Fruit fly (Drosophila melanogaster) whole organism, embryonic: ENCODE results near the gene CG42591.

Experiments used
- Ada2b ChIP-seq: fragments of 200-800 bp; sonication (Bioruptor generic); IDR thresholded peaks from 2 replicates; pipeline ENCODE4 v1.3.6; 2022; ENCODE audit warnings: missing biosample characterization, missing genetic modification characterization
- Atf3 ChIP-seq: fragments of 200-800 bp; sonication (Bioruptor generic); optimal IDR thresholded peaks from 3 replicates; lab custom pipeline; 2016; ENCODE audit warnings: missing biosample characterization, missing genetic modification characterization
- CG10565 ChIP-seq: fragments of 200-800 bp; sonication (Bioruptor generic); optimal IDR thresholded peaks from 3 replicates; lab custom pipeline; 2016; ENCODE audit warnings: missing biosample characterization, mild to moderate bottlenecking, missing genetic modification characterization
- CG11723 ChIP-seq: fragments of 200-800 bp; sonication (Bioruptor generic); optimal IDR thresholded peaks from 2 replicates; lab custom pipeline; 2017; ENCODE audit warnings: missing biosample characterization, mild to moderate bottlenecking, missing genetic modification characterization
- CG14965 ChIP-seq: fragments of 200-800 bp; sonication (Bioruptor generic); optimal IDR thresholded peaks from 2 replicates; lab custom pipeline; 2016; ENCODE audit warnings: missing biosample characterization, missing genetic modification characterization, borderline replicate concordance
- CG15514 ChIP-seq: fragments of 200-800 bp; sonication (Bioruptor generic); optimal IDR thresholded peaks from 3 replicates; lab custom pipeline; 2017; ENCODE audit warnings: missing biosample characterization, missing genetic modification characterization, mild to moderate bottlenecking, moderate library complexity, missing genetic modification reagents
- CG2889 ChIP-seq: fragments of 200-800 bp; sonication (Bioruptor generic); IDR thresholded peaks from 3 replicates; pipeline ENCODE4 v1.3.6; 2022; ENCODE audit warnings: missing biosample characterization, missing genetic modification characterization
- CG33213 ChIP-seq: fragments of 200-800 bp; sonication (Bioruptor generic); optimal IDR thresholded peaks from 3 replicates; lab custom pipeline; 2016; ENCODE audit warnings: missing biosample characterization, missing genetic modification characterization
- CG4328 ChIP-seq: fragments of 200-800 bp; sonication (Bioruptor generic); optimal IDR thresholded peaks from 3 replicates; lab custom pipeline; 2017; ENCODE audit warnings: missing biosample characterization, missing genetic modification reagents, missing genetic modification characterization
- CG4360 ChIP-seq: fragments of 200-800 bp; sonication (Bioruptor generic); IDR thresholded peaks from 2 replicates; pipeline ENCODE4 v1.3.6; 2022; ENCODE audit warnings: missing biosample characterization, missing genetic modification characterization
- CG8089 ChIP-seq: fragments of 200-800 bp; sonication (Bioruptor generic); optimal IDR thresholded peaks from 3 replicates; lab custom pipeline; 2016; ENCODE audit warnings: missing biosample characterization, missing genetic modification characterization
- CrebB ChIP-seq: fragments of 200-800 bp; sonication (Bioruptor generic); optimal IDR thresholded peaks from 3 replicates; lab custom pipeline; 2018; ENCODE audit warnings: missing biosample characterization, mild to moderate bottlenecking, missing genetic modification characterization
- Fer2 ChIP-seq: fragments of 200-800 bp; sonication (Bioruptor generic); optimal IDR thresholded peaks from 2 replicates; lab custom pipeline; 2018; ENCODE audit warnings: missing biosample characterization, mild to moderate bottlenecking, missing genetic modification characterization, moderate library complexity
- Hand ChIP-seq: fragments of 200-800 bp; sonication (Bioruptor generic); optimal IDR thresholded peaks from 2 replicates; lab custom pipeline; 2017; ENCODE audit warnings: mild to moderate bottlenecking, missing biosample characterization, missing genetic modification reagents, missing genetic modification characterization
- MESR4 ChIP-seq: fragments of 200-800 bp; sonication (Bioruptor generic); optimal IDR thresholded peaks from 2 replicates; lab custom pipeline; 2018; ENCODE audit warnings: missing biosample characterization, mild to moderate bottlenecking, missing genetic modification characterization, moderate library complexity
- Mes4 ChIP-seq: fragments of 200-800 bp; sonication (Bioruptor generic); optimal IDR thresholded peaks from 2 replicates; lab custom pipeline; 2016; ENCODE audit warnings: missing biosample characterization, missing genetic modification characterization
- Side ChIP-seq: fragments of 200-800 bp; sonication (Bioruptor generic); optimal IDR thresholded peaks from 2 replicates; lab custom pipeline; 2016; ENCODE audit warnings: missing biosample characterization, missing genetic modification characterization
- Sox100B ChIP-seq: fragments of 200-800 bp; sonication (Bioruptor generic); optimal IDR thresholded peaks from 3 replicates; lab custom pipeline; 2018; ENCODE audit warnings: missing biosample characterization, mild to moderate bottlenecking, missing genetic modification characterization
- Spps ChIP-seq: fragments of 200-800 bp; sonication (Bioruptor generic); optimal IDR thresholded peaks from 2 replicates; lab custom pipeline; 2018; ENCODE audit warnings: missing biosample characterization, mild to moderate bottlenecking, missing genetic modification characterization
- Stat92E ChIP-seq, 3 experiments: fragments of >200 bp in 2 of 3; fragments of 200-800 bp in 1 of 3; sonication (Bioruptor generic) in 1 of 3; optimal IDR thresholded peaks; 2 replicates each; lab custom pipeline; 2017 to 2019; ENCODE audit warnings: missing biosample characterization in 3 of 3, missing genetic modification characterization in 3 of 3, mild to moderate bottlenecking in 1 of 3, moderate library complexity in 1 of 3
- Vsx1 ChIP-seq: fragments of 200-800 bp; sonication (Bioruptor generic); optimal IDR thresholded peaks from 2 replicates; lab custom pipeline; 2017; ENCODE audit warnings: missing biosample characterization, mild to moderate bottlenecking, missing genetic modification characterization, missing genetic modification reagents
- Xrp1 ChIP-seq: fragments of 200-800 bp; sonication (Bioruptor generic); IDR thresholded peaks from 2 replicates; pipeline ENCODE4 v1.3.6; 2022; ENCODE audit warnings: missing biosample characterization, missing genetic modification characterization
- ac ChIP-seq: fragments of 200-800 bp; sonication (Bioruptor generic); optimal IDR thresholded peaks from 3 replicates; lab custom pipeline; 2017; ENCODE audit warnings: missing biosample characterization, mild to moderate bottlenecking, missing genetic modification characterization
- amos ChIP-seq: fragments of 200-800 bp; sonication (Bioruptor generic); IDR thresholded peaks from 2 replicates; pipeline ENCODE4 v1.3.6; 2022; ENCODE audit warnings: missing biosample characterization, missing genetic modification characterization; ENCODE audit not compliant: partially characterized antibody
- aop ChIP-seq: fragments of 200-800 bp; sonication (Bioruptor generic); IDR thresholded peaks from 2 replicates; pipeline ENCODE4 v1.3.6; 2022; ENCODE audit warnings: missing biosample characterization, missing genetic modification characterization
- ase ChIP-seq: fragments of 200-800 bp; sonication (Bioruptor generic); IDR thresholded peaks from 3 replicates; pipeline ENCODE4 v1.3.6; 2022; ENCODE audit warnings: missing biosample characterization, missing genetic modification characterization
- bsh ChIP-seq, 2 experiments: fragments of 200-800 bp; sonication (Bioruptor generic); optimal IDR thresholded peaks; 2 replicates each; lab custom pipeline; 2017 to 2018; ENCODE audit warnings: mild to moderate bottlenecking in 2 of 2, missing biosample characterization in 2 of 2, missing genetic modification characterization in 2 of 2, moderate library complexity in 1 of 2
- chif ChIP-seq, 2 experiments: fragments of 200-800 bp; sonication (Bioruptor generic); optimal IDR thresholded peaks; 3 replicates each; lab custom pipeline; 2016; ENCODE audit warnings: missing biosample characterization in 2 of 2, missing genetic modification characterization in 2 of 2
- da ChIP-seq: fragments of 200-800 bp; sonication (Bioruptor generic); optimal IDR thresholded peaks from 2 replicates; lab custom pipeline; 2016; ENCODE audit warnings: missing biosample characterization, missing genetic modification characterization
- dati ChIP-seq: fragments of 200-800 bp; sonication (Bioruptor generic); IDR thresholded peaks from 2 replicates; pipeline ENCODE4 v1.3.6; 2022; ENCODE audit warnings: missing biosample characterization, missing genetic modification characterization
- emc ChIP-seq: fragments of 200-800 bp; sonication (Bioruptor generic); optimal IDR thresholded peaks from 2 replicates; lab custom pipeline; 2016; ENCODE audit warnings: missing biosample characterization, missing genetic modification characterization
- esg ChIP-seq: fragments of 200-800 bp; sonication (Bioruptor generic); conservative IDR thresholded peaks from 2 replicates; pipeline ENCODE4 v1.3.6; 2022; ENCODE audit warnings: missing biosample characterization, missing genetic modification characterization
- grn ChIP-seq: fragments of 200-800 bp; sonication (Bioruptor generic); optimal IDR thresholded peaks from 3 replicates; lab custom pipeline; 2017; ENCODE audit warnings: missing biosample characterization, missing genetic modification characterization
- ham ChIP-seq: fragments of 200-800 bp; sonication (Bioruptor generic); IDR thresholded peaks from 2 replicates; pipeline ENCODE4 v1.3.6; 2022; ENCODE audit warnings: missing biosample characterization, missing genetic modification characterization
- jing ChIP-seq: fragments of 200-800 bp; sonication (Bioruptor generic); optimal IDR thresholded peaks from 2 replicates; lab custom pipeline; 2018; ENCODE audit warnings: missing biosample characterization, mild to moderate bottlenecking, missing genetic modification characterization
- jumu ChIP-seq: fragments of 200-800 bp; sonication (Bioruptor generic); optimal IDR thresholded peaks from 3 replicates; lab custom pipeline; 2016; ENCODE audit warnings: missing biosample characterization, missing genetic modification characterization
- kah ChIP-seq: fragments of 200-800 bp; sonication (Bioruptor generic); optimal IDR thresholded peaks from 2 replicates; lab custom pipeline; 2018; ENCODE audit warnings: missing biosample characterization, mild to moderate bottlenecking, missing genetic modification characterization
- otp ChIP-seq: fragments of 200-800 bp; sonication (Bioruptor generic); IDR thresholded peaks from 3 replicates; pipeline ENCODE4, ENCODE4 v1.3.6; 2022; ENCODE audit warnings: missing biosample characterization, missing genetic modification characterization
- pan ChIP-seq, 4 experiments: fragments of >200 bp in 3 of 4; fragments of 200-800 bp in 1 of 4; sonication (Bioruptor generic) in 1 of 4; optimal IDR thresholded peaks in 3 of 4; IDR thresholded peaks in 1 of 4; 2 replicates each; pipeline versions ENCODE4 v1.3.6 to Lab custom; 2017 to 2022; ENCODE audit warnings: missing biosample characterization in 2 of 4, missing genetic modification characterization in 2 of 4, mixed read lengths in 1 of 4
- pb ChIP-seq: fragments of 200-800 bp; sonication (Bioruptor generic); optimal IDR thresholded peaks from 3 replicates; lab custom pipeline; 2016; ENCODE audit warnings: missing biosample characterization, missing genetic modification characterization
- psq ChIP-seq: fragments of 200-800 bp; sonication (Bioruptor generic); optimal IDR thresholded peaks from 2 replicates; lab custom pipeline; 2017; ENCODE audit warnings: missing biosample characterization, missing genetic modification characterization
- repo ChIP-seq: fragments of 200-800 bp; sonication (Bioruptor generic); optimal IDR thresholded peaks from 2 replicates; lab custom pipeline; 2016; ENCODE audit warnings: missing biosample characterization, missing genetic modification characterization
- row ChIP-seq: fragments of 200-800 bp; sonication (Bioruptor generic); IDR thresholded peaks from 3 replicates; pipeline ENCODE4 v1.3.6; 2022; ENCODE audit warnings: missing biosample characterization, missing genetic modification characterization
- sc ChIP-seq, 3 experiments: fragments of >200 bp in 2 of 3; fragments of 200-800 bp in 1 of 3; sonication (Bioruptor generic) in 1 of 3; optimal IDR thresholded peaks; 2 replicates in 2 of 3; 3 replicates in 1 of 3; lab custom pipeline; 2017; ENCODE audit warnings: mild to moderate bottlenecking in 1 of 3, missing biosample characterization in 1 of 3, missing genetic modification characterization in 1 of 3, missing genetic modification reagents in 1 of 3
- sens ChIP-seq: fragments of 200-800 bp; sonication (Bioruptor generic); peaks from one replicate; lab custom pipeline; 2016; ENCODE audit warnings: missing biosample characterization, missing genetic modification characterization
- sisA ChIP-seq: fragments of 200-800 bp; sonication (Bioruptor generic); IDR thresholded peaks from 2 replicates; pipeline ENCODE4 v1.3.6; 2022; ENCODE audit warnings: missing biosample characterization, missing genetic modification characterization
- slp2 ChIP-seq: fragments of 200-800 bp; sonication (Bioruptor generic); optimal IDR thresholded peaks from 2 replicates; lab custom pipeline; 2016; ENCODE audit warnings: missing biosample characterization, missing genetic modification characterization
- zf30C ChIP-seq: fragments of 200-800 bp; sonication (Bioruptor generic); optimal IDR thresholded peaks from 3 replicates; lab custom pipeline; 2018; ENCODE audit warnings: missing biosample characterization, mild to moderate bottlenecking, missing genetic modification characterization

The CG42591 gene

dm6 chr3L:8115864-8116528, 46.2 kb upstream of the CG42591 start, which contains the start of the genes Arp3 and msk (continued):
- TF ChIP-seq otp (GFP tag; lab: Robert Waterston, UW) (0 out of 3 replicates have a peak, but pooled peaks have one; percentile 19), emc (GFP tag; lab: Kevin White, UChicago) (peak; percentile 83), Hand (GFP tag; lab: Kevin White, UChicago) (peak; percentile 52), ham (GFP tag; lab: Robert Waterston, UW) (no peak), ase (GFP tag; lab: Robert Waterston, UW) (peak; percentile 48; the same call in 1 of the 3 replicates), grn (GFP tag; lab: Kevin White, UChicago) (peak; percentile 16), CG33213 (GFP tag; lab: Kevin White, UChicago) (peak; percentile 85), da (peak; percentile 79), Stat92E (GFP tag; optimal IDR thresholded peaks at IDR 0.05; lab: Kevin White, UChicago) (peak in 1 of 3 experiments; percentile 59), sisA (peak; percentile 84), row (GFP tag; lab: Robert Waterston, UW) (peak; percentile 87), psq (GFP tag; lab: Kevin White, UChicago) (peak; percentile 53), Xrp1 (GFP tag; lab: Robert Waterston, UW) (peak; percentile 71), esg (GFP tag; lab: Robert Waterston, UW) (peak; percentile 47; the same call in 1 of the 2 replicates), sens (GFP tag; lab: Kevin White, UChicago) (peak; percentile 97), dati (no peak), CG15514 (GFP tag; lab: Kevin White, UChicago) (peak; percentile 89), kah (GFP tag; lab: Kevin White, UChicago) (peak; percentile 36), pan (optimal IDR thresholded peaks at IDR 0.05; lab: Kevin White, UChicago) (no peak), pan (GFP tag; optimal IDR thresholded peaks at IDR 0.05 in 1 of 2, IDR thresholded peaks at IDR 0.05 in 1 of 2) (peak in 1 of 2 experiments; percentile 54), sc (optimal IDR thresholded peaks at IDR 0.05; lab: Kevin White, UChicago) (no peak), sc (GFP tag; optimal IDR thresholded peaks at IDR 0.05; lab: Kevin White, UChicago) (peak; percentile 41), CG10565 (peak; percentile 58), repo (GFP tag; lab: Kevin White, UChicago) (peak; percentile 81), Mes4 (GFP tag; lab: Kevin White, UChicago) (peak; percentile 76), ac (GFP tag; lab: Kevin White, UChicago) (peak; percentile 13), CG14965 (GFP tag; lab: Kevin White, UChicago) (no peak), pb (peak; percentile 80), Vsx1 (GFP tag; lab: Kevin White, UChicago) (no peak), aop (no peak), Fer2 (tag; lab: Kevin White, UChicago) (peak; percentile 76), Side (peak; percentile 90), Sox100B (no peak), CG2889 (GFP tag; lab: Robert Waterston, UW) (peak; percentile 54; the same call in 2 of the 3 replicates), CG4328 (GFP tag; lab: Kevin White, UChicago) (peak; percentile 83), jing (GFP tag; lab: Kevin White, UChicago) (no peak), Spps (no peak), zf30C (no peak), CG8089 (GFP tag; lab: Kevin White, UChicago) (peak; percentile 79), slp2 (GFP tag; lab: Kevin White, UChicago) (peak; percentile 81), chif (GFP tag; optimal IDR thresholded peaks at IDR 0.05; lab: Kevin White, UChicago) (peak; percentile 76 to 87), Ada2b (peak; percentile 64), CrebB (peak; percentile 35), amos (0 out of 2 replicates have a peak, but pooled peaks have one; percentile 49), CG11723 (GFP tag; lab: Kevin White, UChicago) (peak; percentile 64), bsh (GFP tag; optimal IDR thresholded peaks at IDR 0.05; lab: Kevin White, UChicago) (peak in 1 of 2 experiments; percentile 65), MESR4 (peak; percentile 69), Atf3 (GFP tag; lab: Kevin White, UChicago) (peak; percentile 74), CG4360 (no peak), jumu (GFP tag; lab: Kevin White, UChicago) (peak; percentile 95)
